Fruit fly (Drosophila melanogaster) whole organism, embryonic: ENCODE results near the gene Der-2.
A peak's percentile ranks its signal among the peaks of the same experiment; 100 is the strongest.

ENCODE experiments used
- Adf1 ChIP-seq: fragments of 200-800 bp; sonication (Bioruptor generic); IDR thresholded peaks from 2 replicates; pipeline ENCODE4 v1.3.6; 2022; ENCODE audit warnings: missing biosample characterization, missing genetic modification characterization
- CG10565 ChIP-seq: fragments of 200-800 bp; sonication (Bioruptor generic); optimal IDR thresholded peaks from 3 replicates; lab custom pipeline; 2016; ENCODE audit warnings: missing biosample characterization, mild to moderate bottlenecking, missing genetic modification characterization
- CG10979 ChIP-seq: fragments of 200-800 bp; sonication (Bioruptor generic); optimal IDR thresholded peaks from 2 replicates; lab custom pipeline; 2018; ENCODE audit warnings: missing biosample characterization, mild to moderate bottlenecking, missing genetic modification characterization, moderate library complexity
- CG11560 ChIP-seq: fragments of 200-800 bp; sonication (Bioruptor generic); IDR thresholded peaks from 3 replicates; pipeline ENCODE4 v1.3.6; 2022; ENCODE audit warnings: missing biosample characterization, missing genetic modification characterization
- CG11696 ChIP-seq: fragments of 200-800 bp; sonication (Bioruptor generic); IDR thresholded peaks from 2 replicates; pipeline ENCODE4 v1.3.6; 2022; ENCODE audit warnings: missing biosample characterization, missing genetic modification characterization
- CG14014 ChIP-seq: fragments of 200-800 bp; sonication (Bioruptor generic); IDR thresholded peaks from 2 replicates; pipeline ENCODE4 v1.3.6; 2022; ENCODE audit warnings: missing biosample characterization, missing genetic modification characterization
- CG14050 ChIP-seq: fragments of 200-800 bp; sonication (Bioruptor generic); IDR thresholded peaks from 3 replicates; pipeline ENCODE4 v1.3.6; 2022; ENCODE audit warnings: missing biosample characterization, missing genetic modification characterization
- CG15011 ChIP-seq: fragments of 200-800 bp; sonication (Bioruptor generic); optimal IDR thresholded peaks from 3 replicates; lab custom pipeline; 2018; ENCODE audit warnings: missing biosample characterization, mild to moderate bottlenecking, missing genetic modification characterization
- CG2712 ChIP-seq: fragments of 200-800 bp; optimal IDR thresholded peaks from 3 replicates; lab custom pipeline; 2019; ENCODE audit warnings: missing biosample characterization, mild to moderate bottlenecking, missing genetic modification characterization, moderate library complexity
- CG33213 ChIP-seq: fragments of 200-800 bp; sonication (Bioruptor generic); optimal IDR thresholded peaks from 3 replicates; lab custom pipeline; 2016; ENCODE audit warnings: missing biosample characterization, missing genetic modification characterization
- CG3726 ChIP-seq: fragments of 200-800 bp; sonication (Bioruptor generic); IDR thresholded peaks from 3 replicates; pipeline ENCODE4, ENCODE4 v1.3.6; 2022; ENCODE audit warnings: missing biosample characterization, missing genetic modification characterization
- CG4360 ChIP-seq: fragments of 200-800 bp; sonication (Bioruptor generic); IDR thresholded peaks from 2 replicates; pipeline ENCODE4 v1.3.6; 2022; ENCODE audit warnings: missing biosample characterization, missing genetic modification characterization
- CG4854 ChIP-seq: fragments of 200-800 bp; sonication (Bioruptor generic); optimal IDR thresholded peaks from 2 replicates; lab custom pipeline; 2016; ENCODE audit warnings: missing biosample characterization, missing genetic modification characterization, inconsistent platforms
- CG6689 ChIP-seq: fragments of 200-800 bp; sonication (Bioruptor generic); IDR thresholded peaks from 2 replicates; pipeline ENCODE4 v1.3.6; 2022; ENCODE audit warnings: missing biosample characterization, missing genetic modification characterization
- CG6813 ChIP-seq: fragments of 200-800 bp; sonication (Bioruptor generic); optimal IDR thresholded peaks from 2 replicates; lab custom pipeline; 2017; ENCODE audit warnings: missing biosample characterization, missing genetic modification characterization, mild to moderate bottlenecking, moderate library complexity, missing genetic modification reagents
- CG8290 ChIP-seq, 3 experiments: fragments of 200-800 bp; sonication (Bioruptor generic); optimal IDR thresholded peaks; 2 replicates each; lab custom pipeline; 2016 to 2019; ENCODE audit warnings: missing biosample characterization in 3 of 3, missing genetic modification characterization in 3 of 3, mild to moderate bottlenecking in 2 of 3, moderate library complexity in 1 of 3
- CG9437 ChIP-seq: fragments of 200-800 bp; sonication (Bioruptor generic); optimal IDR thresholded peaks from 2 replicates; lab custom pipeline; 2018; ENCODE audit warnings: missing biosample characterization, mild to moderate bottlenecking, missing genetic modification characterization
- D19B ChIP-seq: fragments of 200-800 bp; sonication (Bioruptor generic); optimal IDR thresholded peaks from 2 replicates; lab custom pipeline; 2017; ENCODE audit warnings: missing biosample characterization, mild to moderate bottlenecking, missing genetic modification characterization
- Dll ChIP-seq: fragments of 200-800 bp; sonication (Bioruptor generic); IDR thresholded peaks from 4 replicates; pipeline ENCODE4 v1.3.6; 2022; ENCODE audit warnings: missing biosample characterization, missing genetic modification characterization; ENCODE audit not compliant: partially characterized antibody
- Drgx ChIP-seq: fragments of 200-800 bp; sonication (Bioruptor generic); IDR thresholded peaks from 2 replicates; pipeline ENCODE4 v1.3.6; 2022; ENCODE audit warnings: missing biosample characterization, missing genetic modification characterization
- Eip74EF ChIP-seq, 2 experiments: fragments of 200-800 bp in 1 of 2; fragments of >200 bp in 1 of 2; sonication (Bioruptor generic) in 1 of 2; optimal IDR thresholded peaks; 2 replicates each; lab custom pipeline; 2017 to 2019; ENCODE audit warnings: missing biosample characterization in 2 of 2, missing genetic modification characterization in 2 of 2, mild to moderate bottlenecking in 1 of 2, moderate library complexity in 1 of 2
- Hand ChIP-seq: fragments of 200-800 bp; sonication (Bioruptor generic); optimal IDR thresholded peaks from 2 replicates; lab custom pipeline; 2017; ENCODE audit warnings: mild to moderate bottlenecking, missing biosample characterization, missing genetic modification reagents, missing genetic modification characterization
- Lhr ChIP-seq: fragments of 200-800 bp; sonication (Bioruptor generic); optimal IDR thresholded peaks from 3 replicates; lab custom pipeline; 2017; ENCODE audit warnings: mild to moderate bottlenecking, missing biosample characterization, missing genetic modification reagents, missing genetic modification characterization
- Max ChIP-seq: fragments of 200-800 bp; sonication (Bioruptor generic); optimal IDR thresholded peaks from 2 replicates; lab custom pipeline; 2016; ENCODE audit warnings: missing biosample characterization, mild to moderate bottlenecking, missing genetic modification characterization
- Med ChIP-seq: fragments of 200-800 bp; sonication (Bioruptor generic); peaks from one replicate; lab custom pipeline; 2016; ENCODE audit warnings: missing biosample characterization, missing genetic modification characterization, mild to moderate bottlenecking, inconsistent platforms, moderate library complexity
- Six4 ChIP-seq: fragments of 200-800 bp; sonication (Bioruptor generic); optimal IDR thresholded peaks from 2 replicates; lab custom pipeline; 2016; ENCODE audit warnings: missing biosample characterization, missing genetic modification characterization
- ara ChIP-seq: fragments of 200-800 bp; sonication (Bioruptor generic); IDR thresholded peaks from 2 replicates; pipeline ENCODE4 v1.3.6; 2022; ENCODE audit warnings: missing biosample characterization, missing genetic modification characterization
- ase ChIP-seq: fragments of 200-800 bp; sonication (Bioruptor generic); IDR thresholded peaks from 3 replicates; pipeline ENCODE4 v1.3.6; 2022; ENCODE audit warnings: missing biosample characterization, missing genetic modification characterization
- cato ChIP-seq: fragments of 200-800 bp; sonication (Bioruptor generic); optimal IDR thresholded peaks from 2 replicates; lab custom pipeline; 2016; ENCODE audit warnings: missing biosample characterization, missing genetic modification characterization, borderline replicate concordance
- chn ChIP-seq: fragments of 200-800 bp; sonication (Bioruptor generic); optimal IDR thresholded peaks from 2 replicates; lab custom pipeline; 2016; ENCODE audit warnings: missing biosample characterization, missing genetic modification characterization
- cwo ChIP-seq: fragments of 200-800 bp; sonication (Bioruptor generic); optimal IDR thresholded peaks from 3 replicates; lab custom pipeline; 2017; ENCODE audit warnings: missing biosample characterization, missing genetic modification characterization, mild to moderate bottlenecking, moderate library complexity, missing genetic modification reagents
- dmrt11E ChIP-seq: fragments of 200-800 bp; sonication (Bioruptor generic); optimal IDR thresholded peaks from 3 replicates; lab custom pipeline; 2018; ENCODE audit warnings: missing biosample characterization, mild to moderate bottlenecking, missing genetic modification characterization, moderate library complexity
- en ChIP-seq: fragments of 200-800 bp; sonication (Bioruptor generic); optimal IDR thresholded peaks from 2 replicates; lab custom pipeline; 2016; ENCODE audit warnings: missing biosample characterization, missing genetic modification characterization
- hb ChIP-seq: fragments of 200-800 bp; sonication (Bioruptor generic); IDR thresholded peaks from 3 replicates; pipeline ENCODE4 v1.3.6; 2022; ENCODE audit warnings: missing biosample characterization, missing genetic modification characterization; ENCODE audit not compliant: partially characterized antibody
- kah ChIP-seq: fragments of 200-800 bp; sonication (Bioruptor generic); optimal IDR thresholded peaks from 2 replicates; lab custom pipeline; 2018; ENCODE audit warnings: missing biosample characterization, mild to moderate bottlenecking, missing genetic modification characterization
- kni ChIP-seq: fragments of 200-800 bp; sonication (Bioruptor generic); optimal IDR thresholded peaks from 3 replicates; lab custom pipeline; 2017; ENCODE audit warnings: mild to moderate bottlenecking, missing biosample characterization, missing genetic modification reagents, missing genetic modification characterization
- lilli ChIP-seq: fragments of 200-800 bp; sonication (Bioruptor generic); optimal IDR thresholded peaks from 3 replicates; lab custom pipeline; 2016; ENCODE audit warnings: missing biosample characterization, missing genetic modification characterization
- pb ChIP-seq: fragments of 200-800 bp; sonication (Bioruptor generic); optimal IDR thresholded peaks from 3 replicates; lab custom pipeline; 2016; ENCODE audit warnings: missing biosample characterization, missing genetic modification characterization
- pros ChIP-seq: fragments of 200-800 bp; sonication (Bioruptor generic); optimal IDR thresholded peaks from 3 replicates; lab custom pipeline; 2019; ENCODE audit warnings: missing biosample characterization, mild to moderate bottlenecking, missing genetic modification characterization, moderate library complexity
- psq ChIP-seq: fragments of 200-800 bp; sonication (Bioruptor generic); optimal IDR thresholded peaks from 2 replicates; lab custom pipeline; 2017; ENCODE audit warnings: missing biosample characterization, missing genetic modification characterization
- repo ChIP-seq: fragments of 200-800 bp; sonication (Bioruptor generic); optimal IDR thresholded peaks from 2 replicates; lab custom pipeline; 2016; ENCODE audit warnings: missing biosample characterization, missing genetic modification characterization
- ro ChIP-seq: fragments of 200-800 bp; sonication (Bioruptor generic); IDR thresholded peaks from 2 replicates; pipeline ENCODE4 v1.3.6; 2022; ENCODE audit warnings: missing biosample characterization, missing genetic modification characterization
- sima ChIP-seq: fragments of 200-800 bp; sonication (Bioruptor generic); optimal IDR thresholded peaks from 2 replicates; lab custom pipeline; 2016; ENCODE audit warnings: missing biosample characterization, missing genetic modification characterization
- sna ChIP-seq: fragments of 200-800 bp; sonication (Bioruptor generic); IDR thresholded peaks from 2 replicates; pipeline ENCODE4 v1.3.6; 2022; ENCODE audit warnings: missing biosample characterization, missing genetic modification characterization; ENCODE audit not compliant: partially characterized antibody
- tio ChIP-seq: fragments of 200-800 bp; sonication (Bioruptor generic); optimal IDR thresholded peaks from 2 replicates; lab custom pipeline; 2017; ENCODE audit warnings: missing biosample characterization, missing genetic modification characterization, inconsistent platforms
- tup ChIP-seq: fragments of 200-800 bp; sonication (Bioruptor generic); optimal IDR thresholded peaks from 2 replicates; lab custom pipeline; 2016; ENCODE audit warnings: missing biosample characterization, mild to moderate bottlenecking, missing genetic modification characterization, moderate library complexity
- tx ChIP-seq: fragments of 200-800 bp; sonication (Bioruptor generic); optimal IDR thresholded peaks from 2 replicates; lab custom pipeline; 2016; ENCODE audit warnings: missing biosample characterization, missing genetic modification characterization
- vvl ChIP-seq: fragments of 200-800 bp; sonication (Bioruptor generic); IDR thresholded peaks from 2 replicates; pipeline ENCODE4 v1.3.6; 2022; ENCODE audit warnings: missing biosample characterization, missing genetic modification characterization

Der-2 gene

dm6 chr3R:16449187-16449973 lies 34.6 kb downstream of the Der-2 start (continued):
- peak; percentile 61 for TF ChIP-seq D19B (GFP tag; lab: Kevin White, UChicago)
- TF ChIP-seq Max (GFP tag; lab: Kevin White, UChicago) = peak; percentile 88
- peak; percentile 96 for TF ChIP-seq ase
- peak; percentile 88 for TF ChIP-seq CG6813 (GFP tag; lab: Kevin White, UChicago)
- peak; percentile 80 for TF ChIP-seq en
- peak; percentile 97 for TF ChIP-seq CG10979
- TF ChIP-seq Dll (GFP tag; lab: Robert Waterston, UW) = 0 out of 4 replicates have a peak, but pooled peaks have one; percentile 24
- peak; percentile 95 for TF ChIP-seq repo (GFP tag; lab: Kevin White, UChicago)
- peak; percentile 92 for TF ChIP-seq CG33213 (GFP tag; lab: Kevin White, UChicago)
- TF ChIP-seq CG14050 (GFP tag; lab: Robert Waterston, UW) = peak; percentile 87
- TF ChIP-seq tup (GFP tag; lab: Kevin White, UChicago) = peak; percentile 84
- TF ChIP-seq sna = no peak
- peak; percentile 75 for TF ChIP-seq psq (GFP tag; lab: Kevin White, UChicago)
- peak; percentile 82 for TF ChIP-seq CG9437 (GFP tag; lab: Kevin White, UChicago)
- TF ChIP-seq pros = peak; percentile 96
- no peak for TF ChIP-seq Hand (GFP tag; lab: Kevin White, UChicago)
- TF ChIP-seq CG6689 = peak; percentile 93
- peak; percentile 96 for TF ChIP-seq CG2712 (tag; lab: Kevin White, UChicago)
- TF ChIP-seq sima = peak; percentile 77
- peak; percentile 78 for TF ChIP-seq CG4854 (GFP tag; lab: Kevin White, UChicago)
- TF ChIP-seq kni = peak; percentile 93
- peak; percentile 81 for TF ChIP-seq CG11560
- peak; percentile 93 for TF ChIP-seq Six4 (GFP tag; lab: Kevin White, UChicago)
- peak; percentile 89 for TF ChIP-seq Lhr (GFP tag; lab: Kevin White, UChicago)
- TF ChIP-seq chn (GFP tag; lab: Kevin White, UChicago) = peak; percentile 94
- TF ChIP-seq Med = peak; percentile 99
- TF ChIP-seq cwo (GFP tag; lab: Kevin White, UChicago) = peak; percentile 73
- TF ChIP-seq CG15011 (GFP tag; lab: Kevin White, UChicago) = peak; percentile 71
- no peak for TF ChIP-seq Adf1 (GFP tag; lab: Robert Waterston, UW)
- TF ChIP-seq tx (GFP tag; lab: Kevin White, UChicago) = peak; percentile 79
- TF ChIP-seq vvl (GFP tag; lab: Robert Waterston, UW) = peak; percentile 97
- TF ChIP-seq Eip74EF (GFP tag; optimal IDR thresholded peaks at IDR 0.05; lab: Kevin White, UChicago) = peak in 1 of 2 experiments; percentile 88
- peak; percentile 85 for TF ChIP-seq cato (GFP tag; lab: Kevin White, UChicago)
- TF ChIP-seq CG3726 (GFP tag; lab: Robert Waterston, UW) = peak; percentile 92; the same call in 2 of the 3 replicates
- peak; percentile 89 for TF ChIP-seq CG14014 (GFP tag; lab: Robert Waterston, UW)
- TF ChIP-seq CG10565 (GFP tag; lab: Kevin White, UChicago) = peak; percentile 74
- peak; percentile 86 for TF ChIP-seq CG8290 (GFP tag; optimal IDR thresholded peaks at IDR 0.05; lab: Kevin White, UChicago)
- peak; percentile 83 to 93 for TF ChIP-seq CG8290 (tag; optimal IDR thresholded peaks at IDR 0.05; lab: Kevin White, UChicago)
- peak; percentile 96 for TF ChIP-seq dmrt11E
- no peak for TF ChIP-seq tio (GFP tag; lab: Kevin White, UChicago)
- peak; percentile 77 for TF ChIP-seq CG11696 (GFP tag; lab: Robert Waterston, UW)
- peak; percentile 90 for TF ChIP-seq kah (GFP tag; lab: Kevin White, UChicago)
- TF ChIP-seq pb (GFP tag; lab: Kevin White, UChicago) = peak; percentile 86
- peak; percentile 89 for TF ChIP-seq lilli (GFP tag; lab: Kevin White, UChicago)
- TF ChIP-seq CG4360 (GFP tag; lab: Robert Waterston, UW) = peak; percentile 81
- TF ChIP-seq ara (GFP tag; lab: Robert Waterston, UW) = peak; percentile 99
- peak; percentile 63; the same call in 2 of the 3 replicates for TF ChIP-seq hb (GFP tag; lab: Robert Waterston, UW)
- peak; percentile 99 for TF ChIP-seq Drgx (GFP tag; lab: Robert Waterston, UW)
- peak; percentile 86 for TF ChIP-seq ro (GFP tag; lab: Robert Waterston, UW)
